Worm (Caenorhabditis elegans) whole organism, L3 larva: ENCODE data around the gene Y17D7C.6.

ENCODE experiments used
- R02D3.7 ChIP-seq: fragments of 150-350 bp; optimal IDR thresholded peaks from 2 replicates; lab custom pipeline; 2014; ENCODE audit warnings: missing biosample characterization, missing genetic modification characterization
- ZK546.5 ChIP-seq: sonication (generic microtip); optimal IDR thresholded peaks from 2 replicates; lab custom pipeline; 2017; ENCODE audit warnings: missing biosample characterization, missing genetic modification characterization
- aly-2 ChIP-seq: fragments of 150-350 bp; optimal IDR thresholded peaks from 2 replicates; lab custom pipeline; 2014; ENCODE audit warnings: missing biosample characterization, missing genetic modification characterization
- ceh-9 ChIP-seq: sonication (generic microtip); optimal IDR thresholded peaks from 2 replicates; lab custom pipeline; 2018; ENCODE audit warnings: missing biosample characterization, missing genetic modification characterization
- daf-12 ChIP-seq: fragments of 150-350 bp; optimal IDR thresholded peaks from 2 replicates; lab custom pipeline; 2014; ENCODE audit warnings: missing biosample characterization, missing genetic modification reagents, missing genetic modification characterization
- hmg-11 ChIP-seq: sonication (generic microtip); optimal IDR thresholded peaks from 2 replicates; lab custom pipeline; 2016; ENCODE audit warnings: missing genetic modification characterization, missing compliant biosample characterization
- lin-15B ChIP-seq: fragments of 150-350 bp; optimal IDR thresholded peaks from 2 replicates; lab custom pipeline; 2014; ENCODE audit warnings: missing biosample characterization, missing genetic modification characterization
- lin-39 ChIP-seq: fragments of 150-350 bp; optimal IDR thresholded peaks from 2 replicates; lab custom pipeline; 2018; ENCODE audit warnings: missing biosample characterization, missing genetic modification reagents, missing genetic modification characterization
- nhr-11 ChIP-seq: fragments of 150-350 bp; optimal IDR thresholded peaks from 2 replicates; lab custom pipeline; 2014; ENCODE audit warnings: missing biosample characterization, missing genetic modification characterization
- nhr-25 ChIP-seq: sonication (generic microtip); optimal IDR thresholded peaks from 2 replicates; lab custom pipeline; 2017; ENCODE audit warnings: missing biosample characterization, missing genetic modification characterization
- nhr-77 ChIP-seq: fragments of 150-350 bp; optimal IDR thresholded peaks from 2 replicates; lab custom pipeline; 2014; ENCODE audit warnings: missing biosample characterization, missing genetic modification characterization
- unc-39 ChIP-seq: sonication (generic microtip); optimal IDR thresholded peaks from 4 replicates; lab custom pipeline; 2017; ENCODE audit warnings: missing biosample characterization, missing genetic modification characterization
- unc-62 ChIP-seq: fragments of 150-350 bp; sonication (generic microtip); optimal IDR thresholded peaks from 4 replicates; lab custom pipeline; 2014; ENCODE audit warnings: missing biosample characterization, missing genetic modification reagents, missing genetic modification characterization

ce11 chrV:18721873-18722272 lies 12.3 kb downstream of the Y17D7C.6 start:
- TF ChIP-seq nhr-77 (tag; lab: Kevin White, UChicago) (no peak), ceh-9 (tag; lab: Kevin White, UChicago) (no peak), nhr-11 (tag; lab: Kevin White, UChicago) (no peak), ZK546.5 (tag; lab: Kevin White, UChicago) (no peak), unc-39 (tag; lab: Kevin White, UChicago) (no peak), aly-2 (tag; lab: Kevin White, UChicago) (no peak), nhr-25 (tag; lab: Kevin White, UChicago) (no peak), unc-62 (GFP tag; lab: Kevin White, UChicago) (no peak), hmg-11 (tag; lab: Kevin White, UChicago) (no peak), lin-39 (tag; lab: Kevin White, UChicago) (no peak), daf-12 (tag; lab: Kevin White, UChicago) (no peak), R02D3.7 (tag; lab: Kevin White, UChicago) (no peak), lin-15B (tag; lab: Kevin White, UChicago) (no peak)
